Worm (Caenorhabditis elegans) whole organism, L1 larva: ENCODE measurements around the gene ZK686.1.
"Not testable (repeated sequence)": the region's sequence is repeated elsewhere in the genome, so short reads cannot be mapped to it uniquely, and the experiment has no call there.

ENCODE experiments used
- aly-2 ChIP-seq: fragments of 150-350 bp; optimal IDR thresholded peaks from 2 replicates; lab custom pipeline; 2014; ENCODE audit warnings: missing biosample characterization, missing genetic modification characterization
- ceh-88 ChIP-seq: fragments of 200-800 bp; sonication (Bioruptor generic); IDR thresholded peaks from 2 replicates; pipeline ENCODE4 v1.3.6; 2022; ENCODE audit warnings: missing genetic modification characterization, missing compliant biosample characterization
- ceh-90 ChIP-seq: sonication (generic microtip); optimal IDR thresholded peaks from 2 replicates; lab custom pipeline; 2016; ENCODE audit warnings: missing genetic modification characterization, missing compliant biosample characterization
- fkh-10 ChIP-seq: sonication (generic microtip); optimal IDR thresholded peaks from 2 replicates; lab custom pipeline; 2017; ENCODE audit warnings: missing biosample characterization, missing genetic modification reagents, missing genetic modification characterization
- lin-35 ChIP-seq, 2 experiments: fragments of 150-350 bp; optimal IDR thresholded peaks; 2 replicates each; lab custom pipeline; 2014; ENCODE audit warnings: missing biosample characterization in 2 of 2, missing genetic modification characterization in 2 of 2, missing genetic modification reagents in 2 of 2
- mab-9 ChIP-seq: fragments of 200-800 bp; sonication (Bioruptor generic); IDR thresholded peaks from 2 replicates; pipeline ENCODE4 v1.3.6; 2022; ENCODE audit warnings: missing genetic modification reagents, missing genetic modification characterization, missing compliant biosample characterization
- nhr-28 ChIP-seq: fragments of 150-350 bp; optimal IDR thresholded peaks from 2 replicates; lab custom pipeline; 2014; ENCODE audit warnings: missing biosample characterization, missing genetic modification characterization
- ztf-11 ChIP-seq, 2 experiments: sonication (generic microtip); optimal IDR thresholded peaks; 2 replicates each; lab custom pipeline; 2016 to 2017; ENCODE audit warnings: missing genetic modification characterization in 2 of 2, missing biosample characterization in 1 of 2, missing compliant biosample characterization in 1 of 2
- ztf-4 ChIP-seq: fragments of 150-350 bp; optimal IDR thresholded peaks from 2 replicates; lab custom pipeline; 2014; ENCODE audit warnings: missing biosample characterization, missing genetic modification characterization

ce11 chrIII:7770986-7771385, 1.9 kb upstream of the ZK686.1 start:
- not testable (repeated sequence) for TF ChIP-seq nhr-28; aly-2; fkh-10 (GFP tag; lab: Kevin White, UChicago); ceh-90; ztf-4 (tag; lab: Kevin White, UChicago)
- TF ChIP-seq mab-9 (GFP tag; lab: Robert Waterston, UW) (peak; percentile 48; the same call in 1 of the 2 replicates), ztf-11 (tag; optimal IDR thresholded peaks at IDR 0.05; lab: Kevin White, UChicago) (peak in 1 of 2 experiments; percentile 32), lin-35 (GFP tag; optimal IDR thresholded peaks at IDR 0.05; lab: Kevin White, UChicago) (peak; percentile 64 to 75), ceh-88 (GFP tag; lab: Robert Waterston, UW) (0 out of 2 replicates have a peak, but pooled peaks have one; percentile 39)
